Fruit fly (Drosophila melanogaster) whole organism, embryonic: ENCODE results near the gene RNF220.

Source experiments
- BEAF-32 ChIP-seq: fragments of 200-800 bp; sonication (Bioruptor generic); optimal IDR thresholded peaks from 3 replicates; lab custom pipeline; 2017; ENCODE audit warnings: missing biosample characterization, missing genetic modification characterization, mild to moderate bottlenecking, moderate library complexity, missing genetic modification reagents
- BtbVII ChIP-seq: fragments of 200-800 bp; sonication (Bioruptor generic); optimal IDR thresholded peaks from 3 replicates; lab custom pipeline; 2017; ENCODE audit warnings: missing biosample characterization, mild to moderate bottlenecking, missing genetic modification characterization
- CG11696 ChIP-seq: fragments of 200-800 bp; sonication (Bioruptor generic); IDR thresholded peaks from 2 replicates; pipeline ENCODE4 v1.3.6; 2022; ENCODE audit warnings: missing biosample characterization, missing genetic modification characterization
- CG12071 ChIP-seq: fragments of 200-800 bp; sonication (Bioruptor generic); optimal IDR thresholded peaks from 3 replicates; lab custom pipeline; 2018; ENCODE audit warnings: missing biosample characterization, mild to moderate bottlenecking, missing genetic modification characterization
- CG13287 ChIP-seq: fragments of 200-800 bp; sonication (Bioruptor generic); IDR thresholded peaks from 2 replicates; pipeline ENCODE4 v1.3.6; 2022; ENCODE audit warnings: missing biosample characterization, missing genetic modification characterization; ENCODE audit not compliant: partially characterized antibody
- CG13894 ChIP-seq: fragments of 200-800 bp; sonication (Bioruptor generic); optimal IDR thresholded peaks from 3 replicates; lab custom pipeline; 2018; ENCODE audit warnings: missing biosample characterization, mild to moderate bottlenecking, missing genetic modification characterization, moderate library complexity
- CG15011 ChIP-seq: fragments of 200-800 bp; sonication (Bioruptor generic); optimal IDR thresholded peaks from 3 replicates; lab custom pipeline; 2018; ENCODE audit warnings: missing biosample characterization, mild to moderate bottlenecking, missing genetic modification characterization
- CG15696 ChIP-seq: fragments of 200-800 bp; sonication (Bioruptor generic); optimal IDR thresholded peaks from 2 replicates; lab custom pipeline; 2019; ENCODE audit warnings: missing biosample characterization, mild to moderate bottlenecking, missing genetic modification characterization, moderate library complexity
- CG16815 ChIP-seq: fragments of 200-800 bp; sonication (Bioruptor generic); optimal IDR thresholded peaks from 3 replicates; lab custom pipeline; 2017; ENCODE audit warnings: missing biosample characterization, mild to moderate bottlenecking, missing genetic modification characterization
- CG2120 ChIP-seq: fragments of 200-800 bp; sonication (Bioruptor generic); optimal IDR thresholded peaks from 3 replicates; lab custom pipeline; 2016; ENCODE audit warnings: missing biosample characterization, missing genetic modification characterization
- CG2199 ChIP-seq: fragments of 200-800 bp; sonication (Bioruptor generic); IDR thresholded peaks from 3 replicates; pipeline ENCODE4 v1.3.6; 2022; ENCODE audit warnings: missing biosample characterization, missing genetic modification characterization
- CG31441 ChIP-seq: fragments of 200-800 bp; sonication (Bioruptor generic); IDR thresholded peaks from 2 replicates; pipeline ENCODE4 v1.3.6; 2022; ENCODE audit warnings: missing biosample characterization, missing genetic modification characterization
- CG3995 ChIP-seq: fragments of 200-800 bp; sonication (Bioruptor generic); optimal IDR thresholded peaks from 3 replicates; lab custom pipeline; 2016; ENCODE audit warnings: missing biosample characterization, missing genetic modification characterization
- CG4424 ChIP-seq: fragments of 200-800 bp; sonication (Bioruptor generic); optimal IDR thresholded peaks from 3 replicates; lab custom pipeline; 2016; ENCODE audit warnings: missing biosample characterization, missing genetic modification characterization
- CG4617 ChIP-seq: fragments of 200-800 bp; sonication (Bioruptor generic); optimal IDR thresholded peaks from 3 replicates; lab custom pipeline; 2016; ENCODE audit warnings: missing biosample characterization, missing genetic modification characterization, borderline replicate concordance
- CG4820 ChIP-seq: fragments of 200-800 bp; sonication (Bioruptor generic); optimal IDR thresholded peaks from 3 replicates; lab custom pipeline; 2016; ENCODE audit warnings: missing biosample characterization, missing genetic modification characterization
- CG5953 ChIP-seq: fragments of 200-800 bp; sonication (Bioruptor generic); IDR thresholded peaks from 2 replicates; pipeline ENCODE4 v1.3.6; 2022; ENCODE audit warnings: missing biosample characterization, missing genetic modification characterization
- CG6683 ChIP-seq: fragments of 200-800 bp; sonication (Bioruptor generic); optimal IDR thresholded peaks from 2 replicates; lab custom pipeline; 2017; ENCODE audit warnings: missing biosample characterization, mild to moderate bottlenecking, missing genetic modification characterization, missing genetic modification reagents
- CG7786 ChIP-seq: fragments of 200-800 bp; sonication (Bioruptor generic); optimal IDR thresholded peaks from 2 replicates; lab custom pipeline; 2016; ENCODE audit warnings: missing biosample characterization, missing genetic modification characterization
- CG7839 ChIP-seq: fragments of 200-800 bp; sonication (Bioruptor generic); optimal IDR thresholded peaks from 3 replicates; lab custom pipeline; 2018; ENCODE audit warnings: missing biosample characterization, mild to moderate bottlenecking, missing genetic modification characterization, moderate library complexity
- CG7987 ChIP-seq: fragments of 200-800 bp; sonication (Bioruptor generic); optimal IDR thresholded peaks from 2 replicates; lab custom pipeline; 2018; ENCODE audit warnings: missing biosample characterization, mild to moderate bottlenecking, missing genetic modification characterization, moderate library complexity
- CG8089 ChIP-seq: fragments of 200-800 bp; sonication (Bioruptor generic); optimal IDR thresholded peaks from 3 replicates; lab custom pipeline; 2016; ENCODE audit warnings: missing biosample characterization, missing genetic modification characterization
- CHES-1-like ChIP-seq: fragments of 200-800 bp; sonication (Bioruptor generic); optimal IDR thresholded peaks from 2 replicates; lab custom pipeline; 2016; ENCODE audit warnings: missing biosample characterization, missing genetic modification characterization
- Dll ChIP-seq: fragments of 200-800 bp; sonication (Bioruptor generic); IDR thresholded peaks from 4 replicates; pipeline ENCODE4 v1.3.6; 2022; ENCODE audit warnings: missing biosample characterization, missing genetic modification characterization; ENCODE audit not compliant: partially characterized antibody
- Elba2 ChIP-seq: fragments of 200-800 bp; sonication (Bioruptor generic); optimal IDR thresholded peaks from 3 replicates; lab custom pipeline; 2016; ENCODE audit warnings: missing biosample characterization, missing genetic modification characterization
- HLHmδ ChIP-seq: fragments of 200-800 bp; sonication (Bioruptor generic); optimal IDR thresholded peaks from 2 replicates; lab custom pipeline; 2018; ENCODE audit warnings: missing biosample characterization, mild to moderate bottlenecking, missing genetic modification characterization, moderate library complexity
- Hmr ChIP-seq: fragments of 200-800 bp; sonication (Bioruptor generic); optimal IDR thresholded peaks from 3 replicates; lab custom pipeline; 2017; ENCODE audit warnings: mild to moderate bottlenecking, missing biosample characterization, missing genetic modification reagents, missing genetic modification characterization
- Hr51 ChIP-seq, 2 experiments: fragments of 200-800 bp; sonication (Bioruptor generic); optimal IDR thresholded peaks; 2 replicates in 1 of 2; 3 replicates in 1 of 2; lab custom pipeline; 2016 to 2018; ENCODE audit warnings: missing biosample characterization in 2 of 2, missing genetic modification characterization in 2 of 2, mild to moderate bottlenecking in 1 of 2, moderate library complexity in 1 of 2
- Med ChIP-seq: fragments of 200-800 bp; sonication (Bioruptor generic); peaks from one replicate; lab custom pipeline; 2016; ENCODE audit warnings: missing biosample characterization, missing genetic modification characterization, mild to moderate bottlenecking, inconsistent platforms, moderate library complexity
- Nf-YC ChIP-seq: fragments of 200-800 bp; optimal IDR thresholded peaks from 3 replicates; lab custom pipeline; 2019; ENCODE audit warnings: missing biosample characterization, mild to moderate bottlenecking, missing genetic modification characterization, moderate library complexity
- Optix ChIP-seq: fragments of 200-800 bp; sonication (Bioruptor generic); IDR thresholded peaks from 3 replicates; pipeline ENCODE4 v1.3.6; 2022; ENCODE audit warnings: missing biosample characterization, missing genetic modification characterization
- Sox102F ChIP-seq: fragments of 200-800 bp; sonication (Bioruptor generic); optimal IDR thresholded peaks from 2 replicates; lab custom pipeline; 2018; ENCODE audit warnings: missing biosample characterization, mild to moderate bottlenecking, missing genetic modification characterization, moderate library complexity
- Taf1 ChIP-seq: fragments of 200-800 bp; sonication (Bioruptor generic); IDR thresholded peaks from 2 replicates; pipeline ENCODE4 v1.3.6; 2022; ENCODE audit warnings: missing biosample characterization, missing genetic modification characterization
- Trl ChIP-seq, 3 experiments: fragments of >200 bp in 2 of 3; fragments of 200-800 bp in 1 of 3; sonication (Bioruptor generic) in 1 of 3; optimal IDR thresholded peaks; 2 replicates in 1 of 3; 3 replicates in 2 of 3; lab custom pipeline; 2016 to 2017; ENCODE audit warnings: missing biosample characterization in 1 of 3, missing genetic modification characterization in 1 of 3
- bcd ChIP-seq: fragments of 200-800 bp; sonication (Bioruptor generic); optimal IDR thresholded peaks from 2 replicates; lab custom pipeline; 2017; ENCODE audit warnings: missing biosample characterization, mild to moderate bottlenecking, missing genetic modification characterization
- br ChIP-seq: fragments of >200 bp; optimal IDR thresholded peaks from 2 replicates; lab custom pipeline; 2017
- croc ChIP-seq: fragments of 200-800 bp; sonication (Bioruptor generic); conservative IDR thresholded peaks from 3 replicates; pipeline ENCODE4 v1.3.6; 2022; ENCODE audit warnings: missing biosample characterization, missing genetic modification characterization
- cwo ChIP-seq: fragments of 200-800 bp; sonication (Bioruptor generic); optimal IDR thresholded peaks from 3 replicates; lab custom pipeline; 2017; ENCODE audit warnings: missing biosample characterization, missing genetic modification characterization, mild to moderate bottlenecking, moderate library complexity, missing genetic modification reagents
- dpn ChIP-seq, 2 experiments: fragments of 200-800 bp; sonication (Bioruptor generic); optimal IDR thresholded peaks; 3 replicates each; lab custom pipeline; 2016; ENCODE audit warnings: missing biosample characterization in 2 of 2, missing genetic modification characterization in 2 of 2
- ftz-f1 ChIP-seq: fragments of 200-800 bp; sonication (Bioruptor generic); optimal IDR thresholded peaks from 2 replicates; lab custom pipeline; 2016; ENCODE audit warnings: missing biosample characterization, missing genetic modification characterization
- hth ChIP-seq: fragments of >200 bp; optimal IDR thresholded peaks from 2 replicates; lab custom pipeline; 2017; ENCODE audit warnings: inconsistent platforms
- jigr1 ChIP-seq: fragments of 200-800 bp; sonication (Bioruptor generic); IDR thresholded peaks from 3 replicates; pipeline ENCODE4 v1.3.6; 2022; ENCODE audit warnings: missing biosample characterization, missing genetic modification characterization
- mirr ChIP-seq: fragments of 200-800 bp; sonication (Bioruptor generic); optimal IDR thresholded peaks from 3 replicates; lab custom pipeline; 2018; ENCODE audit warnings: missing biosample characterization, mild to moderate bottlenecking, missing genetic modification characterization
- onecut ChIP-seq: fragments of 200-800 bp; sonication (Bioruptor generic); IDR thresholded peaks from 2 replicates; pipeline ENCODE4 v1.3.6; 2022; ENCODE audit warnings: missing biosample characterization, missing genetic modification characterization
- pho ChIP-seq: fragments of 200-800 bp; sonication (Bioruptor generic); optimal IDR thresholded peaks from 2 replicates; lab custom pipeline; 2016; ENCODE audit warnings: missing biosample characterization, missing genetic modification characterization
- run ChIP-seq: fragments of 200-800 bp; sonication (Bioruptor generic); optimal IDR thresholded peaks from 3 replicates; lab custom pipeline; 2018; ENCODE audit warnings: missing biosample characterization, mild to moderate bottlenecking, missing genetic modification characterization
- sd ChIP-seq: fragments of 200-800 bp; sonication (Bioruptor generic); optimal IDR thresholded peaks from 3 replicates; lab custom pipeline; 2018; ENCODE audit warnings: missing biosample characterization, mild to moderate bottlenecking, missing genetic modification characterization, moderate library complexity
- shn ChIP-seq: fragments of 200-800 bp; sonication (Bioruptor generic); optimal IDR thresholded peaks from 3 replicates; lab custom pipeline; 2016; ENCODE audit warnings: missing biosample characterization, missing genetic modification characterization
- slbo ChIP-seq: fragments of 200-800 bp; sonication (Bioruptor generic); IDR thresholded peaks from 2 replicates; pipeline ENCODE4 v1.3.6; 2022; ENCODE audit warnings: missing biosample characterization, missing genetic modification characterization
- sug ChIP-seq: fragments of 200-800 bp; optimal IDR thresholded peaks from 2 replicates; lab custom pipeline; 2019; ENCODE audit warnings: missing biosample characterization, mild to moderate bottlenecking, missing genetic modification characterization, moderate library complexity
- tin ChIP-seq: fragments of 200-800 bp; sonication (Bioruptor generic); optimal IDR thresholded peaks from 3 replicates; lab custom pipeline; 2016; ENCODE audit warnings: missing biosample characterization, missing genetic modification characterization
- zen ChIP-seq: fragments of 200-800 bp; sonication (Bioruptor generic); optimal IDR thresholded peaks from 3 replicates; lab custom pipeline; 2018; ENCODE audit warnings: missing biosample characterization, mild to moderate bottlenecking, missing genetic modification characterization, moderate library complexity

The RNF220 gene

DNA sequence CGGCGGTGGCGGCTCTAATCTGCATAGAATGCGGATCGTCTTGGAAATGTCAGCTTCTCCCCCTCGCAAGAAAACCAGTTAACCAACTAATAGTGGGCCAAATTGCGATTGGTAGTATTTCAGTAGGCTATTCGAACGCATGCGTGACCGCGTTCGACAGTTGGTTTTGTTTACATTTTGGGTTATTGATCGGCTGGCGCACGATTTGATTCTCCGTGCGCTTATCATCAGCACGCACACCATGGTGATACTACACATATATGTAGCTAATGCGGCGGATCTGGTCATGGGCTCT, 27.3 kb upstream of the RNF220 start (continued):
- TF ChIP-seq Trl (optimal IDR thresholded peaks at IDR 0.05; lab: Kevin White, UChicago), result no peak
- no peak for TF ChIP-seq Trl (GFP tag; optimal IDR thresholded peaks at IDR 0.05; lab: Kevin White, UChicago)
- TF ChIP-seq CHES-1-like (GFP tag; lab: Kevin White, UChicago), result no peak
- TF ChIP-seq CG7839 (tag; lab: Kevin White, UChicago), result no peak
- TF ChIP-seq ftz-f1 (GFP tag; lab: Kevin White, UChicago), result peak; percentile 1
- TF ChIP-seq BEAF-32 (GFP tag; lab: Kevin White, UChicago), result no peak
- peak; percentile 27 for TF ChIP-seq CG12071 (GFP tag; lab: Kevin White, UChicago)
- no peak for TF ChIP-seq Taf1
- no peak for TF ChIP-seq CG4617 (GFP tag; lab: Kevin White, UChicago)
- no peak for TF ChIP-seq Sox102F (GFP tag; lab: Kevin White, UChicago)
- no peak for TF ChIP-seq CG4820 (GFP tag; lab: Kevin White, UChicago)
- TF ChIP-seq CG13287 (GFP tag; lab: Robert Waterston, UW), result peak; percentile 43; the same call in 1 of the 2 replicates
- no peak for TF ChIP-seq croc
- TF ChIP-seq Nf-YC, result no peak
- no peak for TF ChIP-seq CG6683
- TF ChIP-seq shn, result no peak
- no peak for TF ChIP-seq pho (GFP tag; lab: Kevin White, UChicago)
- TF ChIP-seq Hmr (GFP tag; lab: Kevin White, UChicago), result no peak
- TF ChIP-seq CG11696, result no peak
- TF ChIP-seq Optix (GFP tag; lab: Robert Waterston, UW), result no peak
- TF ChIP-seq onecut (GFP tag; lab: Robert Waterston, UW), result peak; percentile 72
- no peak for TF ChIP-seq CG4424 (GFP tag; lab: Kevin White, UChicago)
- TF ChIP-seq CG16815 (GFP tag; lab: Kevin White, UChicago), result no peak
- TF ChIP-seq Med (GFP tag; lab: Kevin White, UChicago), result no peak
- 0 out of 2 replicates have a peak, but pooled peaks have one; percentile 14 for TF ChIP-seq CG5953 (GFP tag; lab: Robert Waterston, UW)
- TF ChIP-seq bcd, result no peak
- TF ChIP-seq hth (lab: Kevin White, UChicago), result no peak
- 0 out of 3 replicates have a peak, but pooled peaks have one; percentile 65 for TF ChIP-seq CG2199
- no peak for TF ChIP-seq CG15011
- no peak for TF ChIP-seq br (lab: Kevin White, UChicago)
- no peak for TF ChIP-seq tin
- TF ChIP-seq CG8089, result no peak
- TF ChIP-seq HLHmδ (GFP tag; lab: Kevin White, UChicago), result peak; percentile 50
- no peak for TF ChIP-seq jigr1
- TF ChIP-seq slbo (GFP tag; lab: Robert Waterston, UW), result no peak
- no peak for TF ChIP-seq dpn (GFP tag; optimal IDR thresholded peaks at IDR 0.05; lab: Kevin White, UChicago)
- TF ChIP-seq sug, result peak; percentile 71
- TF ChIP-seq CG7987, result peak; percentile 52
- TF ChIP-seq CG15696, result no peak
- no peak for TF ChIP-seq BtbVII (GFP tag; lab: Kevin White, UChicago)
- no peak for TF ChIP-seq Dll (GFP tag; lab: Robert Waterston, UW)
- no peak for TF ChIP-seq CG2120 (GFP tag; lab: Kevin White, UChicago)
- TF ChIP-seq Elba2, result no peak
- TF ChIP-seq CG3995 (GFP tag; lab: Kevin White, UChicago), result no peak
- TF ChIP-seq run (tag; lab: Kevin White, UChicago), result no peak
- TF ChIP-seq cwo (GFP tag; lab: Kevin White, UChicago), result peak; percentile 53
- TF ChIP-seq Hr51 (GFP tag; optimal IDR thresholded peaks at IDR 0.05; lab: Kevin White, UChicago), result no peak
- TF ChIP-seq CG31441 (GFP tag; lab: Robert Waterston, UW), result no peak
- no peak for TF ChIP-seq zen (tag; lab: Kevin White, UChicago)
- TF ChIP-seq mirr (GFP tag; lab: Kevin White, UChicago), result peak; percentile 70
- peak; percentile 85 for TF ChIP-seq sd
- TF ChIP-seq CG7786 (GFP tag; lab: Kevin White, UChicago), result no peak
- TF ChIP-seq CG13894, result no peak
